Worm (Caenorhabditis elegans) whole organism, L1 larva: ENCODE results near the gene cyp-14A4.

Experiments used
- egl-27 ChIP-seq, 2 experiments: fragments of 150-350 bp in 1 of 2; sonication (generic microtip); optimal IDR thresholded peaks; 3 replicates each; lab custom pipeline; 2017 to 2018; ENCODE audit warnings: missing biosample characterization in 2 of 2, missing genetic modification characterization in 2 of 2, missing genetic modification reagents in 2 of 2
- jun-1 ChIP-seq: fragments of 150-350 bp; optimal IDR thresholded peaks from 2 replicates; lab custom pipeline; 2014; ENCODE audit warnings: missing biosample characterization, missing genetic modification reagents, missing genetic modification characterization
- unc-98 ChIP-seq: fragments of 200-800 bp; sonication (Bioruptor generic); IDR thresholded peaks from 2 replicates; pipeline ENCODE4 v1.3.6; 2022; ENCODE audit warnings: missing genetic modification characterization, missing compliant biosample characterization
- zag-1 ChIP-seq: fragments of 150-350 bp; optimal IDR thresholded peaks from 2 replicates; lab custom pipeline; 2014; ENCODE audit warnings: missing biosample characterization, missing genetic modification characterization
- ztf-11 ChIP-seq, 2 experiments: sonication (generic microtip); optimal IDR thresholded peaks; 2 replicates each; lab custom pipeline; 2016 to 2017; ENCODE audit warnings: missing genetic modification characterization in 2 of 2, missing biosample characterization in 1 of 2, missing compliant biosample characterization in 1 of 2

DNA sequence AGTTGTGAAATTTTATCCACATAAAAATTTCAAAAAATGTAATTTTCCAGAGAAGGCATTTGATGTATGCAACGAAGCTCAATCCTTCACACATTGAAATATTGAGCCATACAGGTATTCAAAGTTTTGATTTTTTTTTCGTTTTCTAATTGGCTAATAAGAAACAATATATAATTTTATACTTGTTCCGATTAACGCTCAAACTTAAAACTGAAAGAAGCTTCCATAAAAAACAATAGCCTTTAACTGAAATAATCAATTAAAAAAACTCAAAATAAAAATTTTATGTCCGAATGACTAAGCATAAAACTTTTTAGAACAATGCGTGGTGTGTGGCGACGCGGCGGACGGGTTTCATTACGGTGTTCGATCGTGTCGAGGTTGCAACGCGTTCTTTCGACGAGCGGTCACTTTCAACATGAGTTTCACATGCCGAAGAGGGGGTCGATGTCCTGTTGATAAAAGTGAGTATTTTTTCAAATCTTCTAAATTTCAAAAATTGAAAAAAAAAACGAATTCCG is 32.0 kb downstream of the cyp-14A4 start, which contains the start of gene nhr-32:
- TF ChIP-seq zag-1 (tag; lab: Kevin White, UChicago) (no peak), egl-27 (tag; optimal IDR thresholded peaks at IDR 0.05; lab: Kevin White, UChicago) (no peak), unc-98 (GFP tag; lab: Robert Waterston, UW) (no peak), ztf-11 (tag; optimal IDR thresholded peaks at IDR 0.05; lab: Kevin White, UChicago) (no peak), jun-1 (no peak)
